Fruit fly (Drosophila melanogaster): ENCODE measurements around the gene Nubp2.

Nubp2 gene

dm6 chr3L:20517897-20518804 is 8.2 kb upstream of the Nubp2 start (continued):
- no peak for TF ChIP-seq vfl (GFP tag; optimal IDR thresholded peaks at IDR 0.05)
- TF ChIP-seq org-1 (GFP tag; optimal IDR thresholded peaks at IDR 0.05): no peak
- no peak for TF ChIP-seq Ssrp (tag; optimal IDR thresholded peaks at IDR 0.05)
- TF ChIP-seq lola (GFP tag; optimal IDR thresholded peaks at IDR 0.05): no peak
- peak; percentile 21 for TF ChIP-seq tio (GFP tag; optimal IDR thresholded peaks at IDR 0.05)
- peak; percentile 12 for TF ChIP-seq Blimp-1 (GFP tag; optimal IDR thresholded peaks at IDR 0.05)
- peak; percentile 48 for TF ChIP-seq CG30403 (GFP tag; optimal IDR thresholded peaks at IDR 0.05)
- no peak for TF ChIP-seq CG4282 (GFP tag; optimal IDR thresholded peaks at IDR 0.05)
- TF ChIP-seq Rfx (GFP tag; IDR thresholded peaks at IDR 0.05): peak; percentile 54
- no peak for TF ChIP-seq YL-1 (GFP tag; optimal IDR thresholded peaks at IDR 0.05)
- TF ChIP-seq Max (GFP tag; optimal IDR thresholded peaks at IDR 0.05): no peak
- TF ChIP-seq al (GFP tag; IDR thresholded peaks at IDR 0.05): no peak
- TF ChIP-seq lmd (GFP tag; IDR thresholded peaks at IDR 0.05): peak; percentile 11; the same call in 1 of the 2 replicates
- no peak for TF ChIP-seq Fer1 (GFP tag; optimal IDR thresholded peaks at IDR 0.05)
- peak in 1 of 2 experiments; percentile 43 for TF ChIP-seq Trl (optimal IDR thresholded peaks at IDR 0.05)
- no peak for TF ChIP-seq Trl (GFP tag; optimal IDR thresholded peaks at IDR 0.05)
- peak; percentile 22; the same call in 1 of the 2 replicates for TF ChIP-seq Ravus (GFP tag; IDR thresholded peaks at IDR 0.05)
- TF ChIP-seq bbx (GFP tag; IDR thresholded peaks at IDR 0.05; ENCODE audit: partially characterized antibody): 0 out of 2 replicates have a peak, but pooled peaks have one; percentile 31
- TF ChIP-seq sens (GFP tag): peak; percentile 45
- peak; percentile 22 for TF ChIP-seq Hand (GFP tag; optimal IDR thresholded peaks at IDR 0.05)
- no peak for TF ChIP-seq salm (tag; optimal IDR thresholded peaks at IDR 0.05)
- no peak for TF ChIP-seq CG10462 (GFP tag; optimal IDR thresholded peaks at IDR 0.05)
- TF ChIP-seq mirr (GFP tag; optimal IDR thresholded peaks at IDR 0.05): peak; percentile 15
- peak; percentile 38 to 41 for TF ChIP-seq bsh (GFP tag; optimal IDR thresholded peaks at IDR 0.05)
- no peak for TF ChIP-seq Stat92E (GFP tag; optimal IDR thresholded peaks at IDR 0.05)
- TF ChIP-seq toy (GFP tag; IDR thresholded peaks at IDR 0.05): no peak
- no peak for TF ChIP-seq CG13296 (GFP tag; optimal IDR thresholded peaks at IDR 0.05)
- TF ChIP-seq Hr39 (optimal IDR thresholded peaks at IDR 0.05): no peak
- TF ChIP-seq Sox102F (GFP tag; optimal IDR thresholded peaks at IDR 0.05): peak; percentile 41
- peak; percentile 22 for TF ChIP-seq CG6813 (GFP tag; optimal IDR thresholded peaks at IDR 0.05)
- TF ChIP-seq CG3995 (GFP tag; optimal IDR thresholded peaks at IDR 0.05): no peak
- no peak for TF ChIP-seq Jarid2 (GFP tag; optimal IDR thresholded peaks at IDR 0.05)
- no peak for TF ChIP-seq Deaf1 (tag; optimal IDR thresholded peaks at IDR 0.05)
- peak; percentile 42 for TF ChIP-seq Dek (tag; optimal IDR thresholded peaks at IDR 0.05)
- TF ChIP-seq bigmax (GFP tag; optimal IDR thresholded peaks at IDR 0.05): no peak
- TF ChIP-seq CG8281 (tag; optimal IDR thresholded peaks at IDR 0.05): no peak
- no peak for TF ChIP-seq CG12744 (GFP tag; optimal IDR thresholded peaks at IDR 0.05)
- TF ChIP-seq CG1792 (GFP tag; optimal IDR thresholded peaks at IDR 0.05): peak; percentile 26
- TF ChIP-seq en (GFP tag; optimal IDR thresholded peaks at IDR 0.05): no peak
- TF ChIP-seq run (tag; optimal IDR thresholded peaks at IDR 0.05): no peak
- TF ChIP-seq jigr1 (GFP tag; IDR thresholded peaks at IDR 0.05): no peak
- TF ChIP-seq Hsf (GFP tag; optimal IDR thresholded peaks at IDR 0.05): peak; percentile 39
- TF ChIP-seq CG10267 (tag; optimal IDR thresholded peaks at IDR 0.05): peak; percentile 12
- TF ChIP-seq Atf6 (GFP tag; IDR thresholded peaks at IDR 0.05): no peak
- TF ChIP-seq HLH4C (GFP tag; IDR thresholded peaks at IDR 0.05; ENCODE audit: partially characterized antibody): no peak
- peak; percentile 84 for TF ChIP-seq Med (GFP tag)
- TF ChIP-seq CG3163 (GFP tag; optimal IDR thresholded peaks at IDR 0.05): peak; percentile 75
- no peak for TF ChIP-seq pan (optimal IDR thresholded peaks at IDR 0.05)
- peak in 1 of 2 experiments; percentile 62 for TF ChIP-seq pan (GFP tag; optimal IDR thresholded peaks at IDR 0.05 in 1 of 2, IDR thresholded peaks at IDR 0.05 in 1 of 2)

Data from whole organism, embryonic.